Fruit fly (Drosophila melanogaster) Kc167 (cell line): ENCODE results near the gene CG6171.

Experiments
- Myc ChIP-seq: fragments of >200 bp; optimal IDR thresholded peaks from 2 replicates; lab custom pipeline; 2017; ENCODE audit warnings: missing external identifiers
- Sin3A ChIP-seq: fragments of >200 bp; optimal IDR thresholded peaks from 2 replicates; lab custom pipeline; 2018; ENCODE audit warnings: missing external identifiers
- h ChIP-seq: fragments of >200 bp; optimal IDR thresholded peaks from 3 replicates; lab custom pipeline; 2018; ENCODE audit warnings: missing external identifiers
- insv ChIP-seq: fragments of >200 bp; optimal IDR thresholded peaks from 3 replicates; lab custom pipeline; 2018; ENCODE audit warnings: missing external identifiers
- psq ChIP-seq: fragments of >200 bp; optimal IDR thresholded peaks from 2 replicates; lab custom pipeline; 2017; ENCODE audit warnings: missing external identifiers
- ttk ChIP-seq: sonication (Bioruptor generic); optimal IDR thresholded peaks from 2 replicates; lab custom pipeline; 2017; ENCODE audit warnings: missing external identifiers

DNA sequence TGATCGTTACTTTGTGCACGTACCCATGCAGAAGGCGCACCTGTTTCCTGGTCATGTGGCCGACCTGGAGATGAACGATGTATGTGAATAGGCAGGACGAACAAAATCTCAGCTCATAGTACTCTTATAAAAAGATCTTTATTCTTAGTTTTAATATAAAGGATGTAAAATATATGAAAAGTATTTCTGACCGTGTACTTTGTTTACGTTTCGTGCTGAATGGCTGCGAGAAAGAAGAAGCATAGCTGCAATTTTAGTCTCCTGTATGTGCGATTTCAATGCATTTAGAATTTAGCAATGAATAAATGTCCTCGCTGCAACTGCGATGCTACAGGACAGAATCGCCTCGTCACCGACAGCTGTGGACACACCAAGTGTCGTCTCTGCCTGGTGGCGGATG is 15.8 kb downstream of the CG6171 start, which contains the start of the genes CG42726 and CG42727:
- TF ChIP-seq psq = no peak
- no peak for TF ChIP-seq insv
- TF ChIP-seq h = no peak
- no peak for TF ChIP-seq ttk (lab: Kevin White, UChicago)
- TF ChIP-seq Sin3A = no peak
- no peak for TF ChIP-seq Myc
